Fruit fly (Drosophila melanogaster) whole organism, larva: ENCODE measurements around the gene CG45493.
A peak's percentile ranks its signal among the peaks of the same experiment; 100 is the strongest.
"Not testable (repeated sequence)": the region's sequence is repeated elsewhere in the genome, so short reads cannot be mapped to it uniquely, and the experiment has no call there.

Experiments
- noc ChIP-seq: fragments of 200-800 bp; sonication (Bioruptor generic); optimal IDR thresholded peaks from 3 replicates; lab custom pipeline; 2019; ENCODE audit warnings: missing biosample characterization, mild to moderate bottlenecking, missing genetic modification characterization, moderate library complexity

Gene CG45493

dm6 chrX:19948773-19949172 lies at the start of gene CG45493:
CG45493 (minus strand) TSS chrX:19948873.
- TF ChIP-seq noc (tag; lab: Kevin White, UChicago) = not testable (repeated sequence)

- peak; percentile 34 for TF ChIP-seq noc (tag; lab: Kevin White, UChicago)
These were observed 15.5 kb upstream of the CG45493 start for dm6 chrX:19964215-19964614.

- no peak for TF ChIP-seq noc (tag; lab: Kevin White, UChicago)
These were observed 12.2 kb upstream of the CG45493 start, which contains the start of gene Nep3 for dm6 chrX:19960881-19961347. Nep3 (plus strand) TSS chrX:19961297.

dm6 chrX:19959353-19959969 lies 10.8 kb upstream of the CG45493 start, which contains the start of gene CG12655:
CG12655 (minus strand) TSS chrX:19959403.
- TF ChIP-seq noc (tag; lab: Kevin White, UChicago) = no peak

dm6 chrX:19958242-19958641 lies 9.6 kb upstream of the CG45493 start, which contains the start of gene CG43784:
CG43784 (minus strand) TSS chrX:19958342.
- not testable (repeated sequence) for TF ChIP-seq noc (tag; lab: Kevin White, UChicago)

dm6 chrX:19953508-19953907 lies 4.8 kb upstream of the CG45493 start, which contains the start of gene CG45494:
CG45494 (minus strand) TSS chrX:19953608.
- not testable (repeated sequence) for TF ChIP-seq noc (tag; lab: Kevin White, UChicago)

dm6 chrX:19944047-19944446 lies 4.6 kb downstream of the CG45493 start, which contains the start of gene CG45492:
CG45492 (minus strand) TSS chrX:19944147.
- TF ChIP-seq noc (tag; lab: Kevin White, UChicago) = not testable (repeated sequence)

dm6 chrX:19938894-19939293 lies 9.8 kb downstream of the CG45493 start, which contains the start of gene CG45491:
CG45491 (minus strand) TSS chrX:19938994.
- TF ChIP-seq noc (tag; lab: Kevin White, UChicago) = not testable (repeated sequence)

dm6 chrX:19934194-19934593 lies 14.5 kb downstream of the CG45493 start, which contains the start of gene CG45490:
CG45490 (minus strand) TSS chrX:19934294.
- TF ChIP-seq noc (tag; lab: Kevin White, UChicago) = not testable (repeated sequence)

- TF ChIP-seq noc (tag; lab: Kevin White, UChicago) = not testable (repeated sequence)
These were observed 19.6 kb downstream of the CG45493 start, which contains the start of gene CG45489 for dm6 chrX:19929078-19929477. CG45489 (minus strand) TSS chrX:19929178.

- not testable (repeated sequence) for TF ChIP-seq noc (tag; lab: Kevin White, UChicago)
These were observed 28.3 kb downstream of the CG45493 start, which contains the start of gene CG45488 for dm6 chrX:19920335-19920734. CG45488 (minus strand) TSS chrX:19920435.

- TF ChIP-seq noc (tag; lab: Kevin White, UChicago) = not testable (repeated sequence)
These were observed 33.5 kb downstream of the CG45493 start, which contains the start of gene CG45487 for dm6 chrX:19915181-19915580. CG45487 (minus strand) TSS chrX:19915281.

dm6 chrX:19910017-19910416 lies 38.7 kb downstream of the CG45493 start, which contains the start of gene CG45486:
CG45486 (minus strand) TSS chrX:19910117.
- not testable (repeated sequence) for TF ChIP-seq noc (tag; lab: Kevin White, UChicago)

dm6 chrX:19899978-19900377 lies 48.7 kb downstream of the CG45493 start:
- no peak for TF ChIP-seq noc (tag; lab: Kevin White, UChicago)
